Worm (Caenorhabditis elegans) whole organism, early embryonic: ENCODE data around the gene F26F2.4.

Source experiments
- aly-1 ChIP-seq: sonication (generic microtip); optimal IDR thresholded peaks from 2 replicates; lab custom pipeline; 2016; ENCODE audit warnings: missing genetic modification characterization, missing compliant biosample characterization
- hnd-1 ChIP-seq: sonication (generic microtip); optimal IDR thresholded peaks from 2 replicates; lab custom pipeline; 2016; ENCODE audit warnings: missing genetic modification characterization, missing compliant biosample characterization
- pes-1 ChIP-seq: fragments of 200-800 bp; sonication (Bioruptor generic); IDR thresholded peaks from 2 replicates; pipeline ENCODE4 v1.3.6; 2022; ENCODE audit warnings: missing genetic modification reagents, missing genetic modification characterization, missing compliant biosample characterization
- scrt-1 ChIP-seq: fragments of 200-800 bp; sonication (Bioruptor generic); IDR thresholded peaks from 2 replicates; pipeline ENCODE4 v1.3.6; 2022; ENCODE audit warnings: missing genetic modification characterization, missing compliant biosample characterization

ce11 chrV:20574872-20575271, 5.8 kb downstream of the F26F2.4 start:
- TF ChIP-seq hnd-1 (tag; lab: Kevin White, UChicago) (no peak), scrt-1 (GFP tag; lab: Robert Waterston, UW) (no peak), pes-1 (GFP tag; lab: Robert Waterston, UW) (no peak), aly-1 (tag; lab: Kevin White, UChicago) (no peak)
